Worm (Caenorhabditis elegans) whole organism, midembryonic: ENCODE data around the gene K04G11.3.

ENCODE experiments used
- T22C8.4 ChIP-seq: fragments of 200-800 bp; sonication (Bioruptor generic); IDR thresholded peaks from 2 replicates; pipeline ENCODE4 v1.3.6; 2022; ENCODE audit warnings: missing genetic modification characterization, missing compliant biosample characterization
- cog-1 ChIP-seq: sonication (generic microtip); optimal IDR thresholded peaks from 2 replicates; lab custom pipeline; 2016; ENCODE audit warnings: missing genetic modification characterization, missing compliant biosample characterization
- flt-1 ChIP-seq: fragments of 200-800 bp; sonication (Bioruptor generic); IDR thresholded peaks from 2 replicates; pipeline ENCODE4 v1.3.6; 2022; ENCODE audit warnings: missing genetic modification characterization, missing compliant biosample characterization
- klf-2 ChIP-seq: fragments of 200-800 bp; sonication (Bioruptor generic); conservative IDR thresholded peaks from 2 replicates; pipeline ENCODE4 v1.3.6; 2022; ENCODE audit warnings: missing genetic modification reagents, missing genetic modification characterization, missing compliant biosample characterization
- med-1 ChIP-seq: sonication (generic microtip); optimal IDR thresholded peaks from 2 replicates; lab custom pipeline; 2017; ENCODE audit warnings: missing genetic modification characterization, mild to moderate bottlenecking, missing compliant biosample characterization, antibody characterized with exemption, missing genetic modification reagents; ENCODE audit not compliant: insufficient read depth
- ref-1 ChIP-seq: fragments of 200-800 bp; sonication (Bioruptor generic); conservative IDR thresholded peaks from 2 replicates; pipeline ENCODE4 v1.3.6; 2022; ENCODE audit warnings: missing genetic modification reagents, missing genetic modification characterization, missing compliant biosample characterization
- tab-1 ChIP-seq: fragments of 200-800 bp; sonication (Bioruptor generic); IDR thresholded peaks from 2 replicates; pipeline ENCODE4 v1.3.6; 2022; ENCODE audit warnings: missing genetic modification characterization, missing compliant biosample characterization
- ztf-23 ChIP-seq: fragments of 200-800 bp; sonication (Bioruptor generic); IDR thresholded peaks from 2 replicates; pipeline ENCODE4 v1.3.6; 2022; ENCODE audit warnings: missing genetic modification reagents, missing genetic modification characterization, missing compliant biosample characterization
- ztf-29 ChIP-seq: fragments of 200-800 bp; sonication (Bioruptor generic); IDR thresholded peaks from 2 replicates; pipeline ENCODE4 v1.3.6; 2022; ENCODE audit warnings: missing genetic modification reagents, missing genetic modification characterization, missing compliant biosample characterization

ce11 chrX:14355034-14355433 is 7.6 kb upstream of the K04G11.3 start:
- TF ChIP-seq ztf-23 (GFP tag; lab: Robert Waterston, UW): no peak
- TF ChIP-seq klf-2 (GFP tag; lab: Robert Waterston, UW): no peak
- TF ChIP-seq ref-1 (GFP tag; lab: Robert Waterston, UW): no peak
- TF ChIP-seq flt-1 (GFP tag; lab: Robert Waterston, UW): no peak
- TF ChIP-seq tab-1 (GFP tag; lab: Robert Waterston, UW): no peak
- no peak for TF ChIP-seq cog-1 (tag; lab: Kevin White, UChicago)
- TF ChIP-seq T22C8.4 (GFP tag; lab: Robert Waterston, UW): no peak
- no peak for TF ChIP-seq ztf-29 (GFP tag; lab: Robert Waterston, UW)
- no peak for TF ChIP-seq med-1 (GFP tag; lab: Kevin White, UChicago)
